Fruit fly (Drosophila melanogaster): ENCODE results near the gene IFT46.
A peak's percentile ranks its signal among the peaks of the same experiment; 100 is the strongest.

The IFT46 gene

DNA sequence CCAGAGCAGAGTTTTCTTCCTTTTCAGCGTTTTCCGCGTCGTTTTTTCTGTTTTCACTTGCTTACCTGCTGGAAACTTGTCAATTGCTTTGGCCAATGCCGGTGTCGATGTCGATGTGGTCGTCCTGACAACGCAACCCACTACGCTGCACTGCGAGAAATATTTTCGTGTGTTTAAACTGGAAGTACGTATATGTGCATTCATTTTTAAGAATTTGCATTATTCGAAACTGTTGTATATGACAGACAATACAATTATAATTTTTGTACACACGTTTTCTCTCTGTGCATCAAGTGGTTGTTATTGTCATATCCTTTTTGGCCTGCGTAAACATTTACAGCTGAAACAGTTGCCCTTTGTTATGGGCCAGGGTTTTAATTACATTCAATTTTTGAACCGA is at the start of gene IFT46:
TSS of gene IFT46 (minus strand) at position 88 of the 400 bp plus-strand sequence.
- no peak for TF ChIP-seq sv (GFP tag; optimal IDR thresholded peaks at IDR 0.05)
- no peak for TF ChIP-seq Dif (GFP tag; optimal IDR thresholded peaks at IDR 0.05; ENCODE audit: partially characterized antibody)
- no peak for TF ChIP-seq Dfd (GFP tag; optimal IDR thresholded peaks at IDR 0.05)
- no peak for TF ChIP-seq CrebA (GFP tag; optimal IDR thresholded peaks at IDR 0.05; ENCODE audit: borderline replicate concordance)
- TF ChIP-seq CG9705 (GFP tag; optimal IDR thresholded peaks at IDR 0.05) = no peak
- TF ChIP-seq CG32264 (GFP tag; optimal IDR thresholded peaks at IDR 0.05) = no peak
- no peak for TF ChIP-seq Rel (GFP tag; optimal IDR thresholded peaks at IDR 0.05)
- TF ChIP-seq Rel (tag; optimal IDR thresholded peaks at IDR 0.05) = no peak
- TF ChIP-seq br (GFP tag; optimal IDR thresholded peaks at IDR 0.05) = no peak
- no peak for TF ChIP-seq HLH106 (tag; optimal IDR thresholded peaks at IDR 0.05)
- TF ChIP-seq lola (GFP tag; optimal IDR thresholded peaks at IDR 0.05) = no peak
- TF ChIP-seq h (GFP tag; optimal IDR thresholded peaks at IDR 0.05) = no peak
- no peak for TF ChIP-seq Abd-B (GFP tag; optimal IDR thresholded peaks at IDR 0.05)
- TF ChIP-seq jim (GFP tag; optimal IDR thresholded peaks at IDR 0.05) = no peak

DNA sequence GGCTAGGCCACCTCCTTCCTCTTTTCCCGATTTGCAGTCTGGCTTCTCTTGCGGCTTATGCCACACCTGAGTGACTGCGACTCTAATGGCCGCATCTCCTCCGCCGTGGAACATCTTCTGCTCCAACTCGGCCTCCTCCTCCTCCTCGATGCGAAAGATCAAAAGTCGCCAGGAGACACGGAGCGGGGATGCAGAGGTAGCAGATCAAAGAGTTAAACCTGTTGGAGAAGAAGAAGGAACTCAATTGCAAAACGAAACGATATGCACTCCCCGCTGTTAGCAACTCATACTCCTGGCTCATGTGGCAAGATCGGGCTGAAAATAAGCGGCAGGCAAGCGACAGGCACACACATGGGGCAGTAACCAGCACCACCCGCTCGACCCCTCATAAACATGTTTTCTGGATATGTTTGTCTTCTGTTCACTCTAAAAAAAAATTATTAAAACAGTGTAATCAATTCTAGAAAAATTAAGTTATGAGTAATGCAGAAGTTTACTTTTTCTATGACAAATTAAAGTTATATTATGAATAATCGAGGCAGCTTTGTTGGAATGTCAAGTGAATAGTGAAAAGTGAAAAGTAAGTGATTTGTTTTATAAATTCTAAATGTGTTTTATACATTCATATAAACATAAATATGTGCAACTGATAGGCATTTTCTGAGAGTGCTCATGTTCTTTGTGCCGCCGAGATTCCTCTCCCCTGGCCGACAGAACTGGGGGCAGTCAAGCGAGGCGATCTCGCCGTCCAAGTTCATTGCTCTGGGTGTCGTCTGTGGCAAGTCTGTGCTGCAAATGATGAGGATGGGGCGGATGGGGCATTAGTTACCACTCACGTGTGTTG is 49.0 kb upstream of the IFT46 start:
- peak; percentile 68 for TF ChIP-seq Dif (GFP tag; optimal IDR thresholded peaks at IDR 0.05; ENCODE audit: partially characterized antibody)
- no peak for TF ChIP-seq Mio (GFP tag; optimal IDR thresholded peaks at IDR 0.05)
- TF ChIP-seq OdsH (GFP tag; optimal IDR thresholded peaks at IDR 0.05) = peak; percentile 88
- no peak for TF ChIP-seq dsf (GFP tag; optimal IDR thresholded peaks at IDR 0.05; ENCODE audit: borderline replicate concordance)
- no peak for TF ChIP-seq usp (GFP tag; optimal IDR thresholded peaks at IDR 0.05)
- peak; percentile 68 for TF ChIP-seq rgr (GFP tag; optimal IDR thresholded peaks at IDR 0.05)
- peak; percentile 70 for TF ChIP-seq Jra (GFP tag; optimal IDR thresholded peaks at IDR 0.05)
- peak; percentile 86 for TF ChIP-seq psq (GFP tag; optimal IDR thresholded peaks at IDR 0.05)
- no peak for TF ChIP-seq Rel (GFP tag; optimal IDR thresholded peaks at IDR 0.05)
- peak; percentile 45 for TF ChIP-seq Rel (tag; optimal IDR thresholded peaks at IDR 0.05)
- no peak for TF ChIP-seq sv (GFP tag; optimal IDR thresholded peaks at IDR 0.05)
- no peak for TF ChIP-seq Myc (optimal IDR thresholded peaks at IDR 0.05)
- peak in 1 of 2 experiments; percentile 85 for TF ChIP-seq foxo (GFP tag; optimal IDR thresholded peaks at IDR 0.05)
- TF ChIP-seq Dfd (GFP tag; optimal IDR thresholded peaks at IDR 0.05) = no peak
- TF ChIP-seq jim (GFP tag; optimal IDR thresholded peaks at IDR 0.05) = no peak
- no peak for TF ChIP-seq tai (GFP tag; optimal IDR thresholded peaks at IDR 0.05)
- TF ChIP-seq woc (GFP tag; optimal IDR thresholded peaks at IDR 0.05) = peak; percentile 95
- TF ChIP-seq Abd-B (GFP tag; optimal IDR thresholded peaks at IDR 0.05) = no peak
- peak; percentile 91 for TF ChIP-seq fru (GFP tag; optimal IDR thresholded peaks at IDR 0.05)
- TF ChIP-seq Vsx2 (GFP tag; optimal IDR thresholded peaks at IDR 0.05; ENCODE audit: partially characterized antibody) = peak; percentile 86
- no peak for TF ChIP-seq N (GFP tag; optimal IDR thresholded peaks at IDR 0.05)
- peak; percentile 50 for TF ChIP-seq sage (GFP tag; optimal IDR thresholded peaks at IDR 0.05)
- no peak for TF ChIP-seq GATAd (GFP tag; optimal IDR thresholded peaks at IDR 0.05)
- no peak for TF ChIP-seq pan (optimal IDR thresholded peaks at IDR 0.05)
- TF ChIP-seq br (GFP tag; optimal IDR thresholded peaks at IDR 0.05) = peak; percentile 73
- TF ChIP-seq Hr78 (GFP tag; optimal IDR thresholded peaks at IDR 0.05) = no peak
- TF ChIP-seq Hr83 (GFP tag; optimal IDR thresholded peaks at IDR 0.05; ENCODE audit: poor library complexity, severe bottlenecking) = peak; percentile 57
- TF ChIP-seq CrebA (GFP tag; optimal IDR thresholded peaks at IDR 0.05; ENCODE audit: borderline replicate concordance) = no peak
- TF ChIP-seq lola (GFP tag; optimal IDR thresholded peaks at IDR 0.05) = no peak
- peak; percentile 72 for TF ChIP-seq CG9705 (GFP tag; optimal IDR thresholded peaks at IDR 0.05)
- peak; percentile 86 for TF ChIP-seq h (GFP tag; optimal IDR thresholded peaks at IDR 0.05)
- no peak for TF ChIP-seq brk (GFP tag; optimal IDR thresholded peaks at IDR 0.05)
- peak; percentile 44 for TF ChIP-seq CG32264 (GFP tag; optimal IDR thresholded peaks at IDR 0.05)
- peak; percentile 91 for TF ChIP-seq HLH106 (tag; optimal IDR thresholded peaks at IDR 0.05)
- peak; percentile 81 for TF ChIP-seq ey (GFP tag; optimal IDR thresholded peaks at IDR 0.05)
- peak; percentile 70 for TF ChIP-seq dmrt93B (GFP tag; optimal IDR thresholded peaks at IDR 0.05)
- peak; percentile 87 for TF ChIP-seq Sp1 (GFP tag; optimal IDR thresholded peaks at IDR 0.05)
- TF ChIP-seq dl (GFP tag; optimal IDR thresholded peaks at IDR 0.05; ENCODE audit: insufficient read depth in 1 of 2, partially characterized antibody in 2 of 2) = peak in 1 of 2 experiments; percentile 40
- peak; percentile 78 for TF ChIP-seq Hnf4 (GFP tag; optimal IDR thresholded peaks at IDR 0.05)

All from whole organism, wandering third instar larva.